Fruit fly (Drosophila melanogaster): ENCODE results near the gene Tmem43.

Tmem43 gene

DNA sequence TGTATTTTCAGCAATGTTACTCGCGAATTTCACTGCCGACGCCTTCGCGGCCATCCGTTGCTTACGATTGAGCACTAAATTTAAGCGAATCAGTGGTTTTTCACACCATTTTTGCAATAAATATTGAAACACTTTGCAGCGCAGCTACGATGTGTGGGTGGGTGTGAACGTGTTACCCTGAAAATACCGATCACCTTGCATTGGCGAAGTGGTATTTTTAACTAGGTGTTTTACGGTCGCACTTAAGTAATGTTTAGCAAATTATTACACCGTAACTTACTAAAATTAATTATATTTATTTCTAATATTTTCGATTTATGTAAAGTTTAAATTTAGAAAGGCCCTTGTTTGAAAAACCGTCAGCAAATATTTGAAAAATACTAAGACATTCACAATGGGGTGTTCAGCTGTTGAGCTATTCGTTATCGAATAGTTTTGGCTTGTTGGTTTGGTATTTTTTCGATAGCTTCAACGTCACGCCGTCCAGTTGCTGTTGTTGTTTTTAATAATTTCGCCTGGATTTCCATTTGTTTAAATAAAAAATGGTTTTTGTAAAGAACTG lies 21.1 kb upstream of the Tmem43 start, which contains the start of the genes syd and Srp9 (continued):
- no peak for TF ChIP-seq CG9727 (GFP tag; optimal IDR thresholded peaks at IDR 0.05)
- TF ChIP-seq grau (tag; optimal IDR thresholded peaks at IDR 0.05), result no peak
- TF ChIP-seq Dfd (GFP tag; optimal IDR thresholded peaks at IDR 0.05), result no peak
- TF ChIP-seq Gsc (GFP tag; IDR thresholded peaks at IDR 0.05), result no peak
- no peak for TF ChIP-seq oc (tag; optimal IDR thresholded peaks at IDR 0.05)
- no peak for TF ChIP-seq slou (GFP tag; optimal IDR thresholded peaks at IDR 0.05)
- no peak for TF ChIP-seq CG4328 (GFP tag; optimal IDR thresholded peaks at IDR 0.05)
- TF ChIP-seq HmgZ (tag; optimal IDR thresholded peaks at IDR 0.05), result no peak
- TF ChIP-seq sens-2 (GFP tag; IDR thresholded peaks at IDR 0.05), result no peak
- TF ChIP-seq CG4282 (GFP tag; optimal IDR thresholded peaks at IDR 0.05), result no peak
- TF ChIP-seq chinmo (GFP tag; IDR thresholded peaks at IDR 0.05; ENCODE audit: partially characterized antibody), result no peak
- no peak for TF ChIP-seq croc (GFP tag; conservative IDR thresholded peaks at IDR 0.05)
- peak; percentile 54 for TF ChIP-seq CG13287 (GFP tag; IDR thresholded peaks at IDR 0.05; ENCODE audit: partially characterized antibody)
- TF ChIP-seq Jarid2 (GFP tag; optimal IDR thresholded peaks at IDR 0.05), result no peak
- TF ChIP-seq CG14667 (GFP tag; IDR thresholded peaks at IDR 0.05), result no peak
- no peak for TF ChIP-seq lola (GFP tag; optimal IDR thresholded peaks at IDR 0.05)
- no peak for TF ChIP-seq Atf6 (GFP tag; IDR thresholded peaks at IDR 0.05)
- no peak for TF ChIP-seq nerfin-1 (tag; optimal IDR thresholded peaks at IDR 0.05)
- no peak for TF ChIP-seq CG11695 (GFP tag; IDR thresholded peaks at IDR 0.05)
- no peak for TF ChIP-seq caup (GFP tag; optimal IDR thresholded peaks at IDR 0.05; ENCODE audit: severe bottlenecking)
- no peak for TF ChIP-seq NfI (GFP tag; optimal IDR thresholded peaks at IDR 0.05)
- TF ChIP-seq Hr3 (GFP tag; optimal IDR thresholded peaks at IDR 0.05), result no peak
- TF ChIP-seq CG15011 (GFP tag; optimal IDR thresholded peaks at IDR 0.05), result no peak
- TF ChIP-seq CG8359 (GFP tag; optimal IDR thresholded peaks at IDR 0.05; ENCODE audit: borderline replicate concordance), result no peak
- no peak for TF ChIP-seq shn (GFP tag; optimal IDR thresholded peaks at IDR 0.05)
- TF ChIP-seq CG6654 (GFP tag; optimal IDR thresholded peaks at IDR 0.05), result no peak
- TF ChIP-seq gcm (GFP tag; optimal IDR thresholded peaks at IDR 0.05), result no peak
- no peak for TF ChIP-seq dpn (GFP tag; optimal IDR thresholded peaks at IDR 0.05)
- no peak for TF ChIP-seq fd96Cb (tag; optimal IDR thresholded peaks at IDR 0.05)
- TF ChIP-seq CG4730 (GFP tag; IDR thresholded peaks at IDR 0.05), result no peak
- TF ChIP-seq Opbp (GFP tag; IDR thresholded peaks at IDR 0.05; ENCODE audit: partially characterized antibody), result no peak
- no peak for TF ChIP-seq CG15696 (tag; optimal IDR thresholded peaks at IDR 0.05)
- TF ChIP-seq dimm (GFP tag; IDR thresholded peaks at IDR 0.05), result no peak
- TF ChIP-seq Oaz (GFP tag; IDR thresholded peaks at IDR 0.05), result no peak
- TF ChIP-seq CG17829 (tag; optimal IDR thresholded peaks at IDR 0.05), result peak; percentile 31
- TF ChIP-seq H2.0 (GFP tag; IDR thresholded peaks at IDR 0.05), result no peak
- TF ChIP-seq jumu (GFP tag; optimal IDR thresholded peaks at IDR 0.05), result no peak
- no peak for TF ChIP-seq dati (GFP tag; IDR thresholded peaks at IDR 0.05)
- TF ChIP-seq CG3847 (GFP tag; IDR thresholded peaks at IDR 0.05), result no peak
- TF ChIP-seq CG10979 (tag; optimal IDR thresholded peaks at IDR 0.05), result no peak
- no peak for TF ChIP-seq gsb-n (tag; optimal IDR thresholded peaks at IDR 0.05)
- TF ChIP-seq gem (tag; optimal IDR thresholded peaks at IDR 0.05), result no peak
- no peak for TF ChIP-seq CG1024 (GFP tag; IDR thresholded peaks at IDR 0.05)
- no peak for TF ChIP-seq peb (GFP tag; IDR thresholded peaks at IDR 0.05)
- TF ChIP-seq CG13123 (GFP tag; optimal IDR thresholded peaks at IDR 0.05), result no peak
- no peak for TF ChIP-seq Optix (GFP tag; IDR thresholded peaks at IDR 0.05)
- TF ChIP-seq trh (GFP tag; optimal IDR thresholded peaks at IDR 0.05), result no peak
- TF ChIP-seq dmrt99B (tag; optimal IDR thresholded peaks at IDR 0.05), result no peak
- peak; percentile 59 for TF ChIP-seq CG4360 (GFP tag; IDR thresholded peaks at IDR 0.05)
- TF ChIP-seq CG18599 (GFP tag; optimal IDR thresholded peaks at IDR 0.05), result no peak
- TF ChIP-seq Xrp1 (GFP tag; IDR thresholded peaks at IDR 0.05), result no peak
- no peak for TF ChIP-seq CTCF (GFP tag; optimal IDR thresholded peaks at IDR 0.05)
